Fruit fly (Drosophila melanogaster) whole organism, embryonic: ENCODE measurements around the gene ppl.

Experiments used
- CG1024 ChIP-seq: fragments of 200-800 bp; sonication (Bioruptor generic); IDR thresholded peaks from 2 replicates; pipeline ENCODE4 v1.3.6; 2022; ENCODE audit warnings: missing biosample characterization, missing genetic modification characterization
- CG10543 ChIP-seq: fragments of 200-800 bp; sonication (Bioruptor generic); optimal IDR thresholded peaks from 3 replicates; lab custom pipeline; 2017; ENCODE audit warnings: missing biosample characterization, mild to moderate bottlenecking, missing genetic modification characterization, moderate library complexity
- CG11398 ChIP-seq: fragments of 200-800 bp; sonication (Bioruptor generic); optimal IDR thresholded peaks from 2 replicates; lab custom pipeline; 2016; ENCODE audit warnings: missing biosample characterization, missing genetic modification characterization
- CG13624 ChIP-seq: fragments of 200-800 bp; sonication (Bioruptor generic); optimal IDR thresholded peaks from 2 replicates; lab custom pipeline; 2016; ENCODE audit warnings: missing biosample characterization, missing genetic modification characterization
- CG14014 ChIP-seq: fragments of 200-800 bp; sonication (Bioruptor generic); IDR thresholded peaks from 2 replicates; pipeline ENCODE4 v1.3.6; 2022; ENCODE audit warnings: missing biosample characterization, missing genetic modification characterization
- CG14965 ChIP-seq: fragments of 200-800 bp; sonication (Bioruptor generic); optimal IDR thresholded peaks from 2 replicates; lab custom pipeline; 2016; ENCODE audit warnings: missing biosample characterization, missing genetic modification characterization, borderline replicate concordance
- CG32767 ChIP-seq: fragments of 200-800 bp; sonication (Bioruptor generic); IDR thresholded peaks from 2 replicates; pipeline ENCODE4 v1.3.6; 2022; ENCODE audit warnings: missing biosample characterization, missing genetic modification characterization
- CG4424 ChIP-seq: fragments of 200-800 bp; sonication (Bioruptor generic); optimal IDR thresholded peaks from 3 replicates; lab custom pipeline; 2016; ENCODE audit warnings: missing biosample characterization, missing genetic modification characterization
- CG5953 ChIP-seq: fragments of 200-800 bp; sonication (Bioruptor generic); IDR thresholded peaks from 2 replicates; pipeline ENCODE4 v1.3.6; 2022; ENCODE audit warnings: missing biosample characterization, missing genetic modification characterization
- CG6854 ChIP-seq: fragments of 200-800 bp; sonication (Bioruptor generic); optimal IDR thresholded peaks from 3 replicates; lab custom pipeline; 2017; ENCODE audit warnings: missing biosample characterization, mild to moderate bottlenecking, missing genetic modification characterization
- CG7745 ChIP-seq: fragments of 200-800 bp; sonication (Bioruptor generic); optimal IDR thresholded peaks from 2 replicates; lab custom pipeline; 2018; ENCODE audit warnings: missing biosample characterization, mild to moderate bottlenecking, missing genetic modification characterization, moderate library complexity
- CG7786 ChIP-seq: fragments of 200-800 bp; sonication (Bioruptor generic); optimal IDR thresholded peaks from 2 replicates; lab custom pipeline; 2016; ENCODE audit warnings: missing biosample characterization, missing genetic modification characterization
- CG7928 ChIP-seq: fragments of 200-800 bp; sonication (Bioruptor generic); optimal IDR thresholded peaks from 2 replicates; lab custom pipeline; 2017; ENCODE audit warnings: missing biosample characterization, mild to moderate bottlenecking, missing genetic modification characterization
- CG8290 ChIP-seq, 3 experiments: fragments of 200-800 bp; sonication (Bioruptor generic); optimal IDR thresholded peaks; 2 replicates each; lab custom pipeline; 2016 to 2019; ENCODE audit warnings: missing biosample characterization in 3 of 3, missing genetic modification characterization in 3 of 3, mild to moderate bottlenecking in 2 of 3, moderate library complexity in 1 of 3
- CHES-1-like ChIP-seq: fragments of 200-800 bp; sonication (Bioruptor generic); optimal IDR thresholded peaks from 2 replicates; lab custom pipeline; 2016; ENCODE audit warnings: missing biosample characterization, missing genetic modification characterization
- Dad ChIP-seq: fragments of 200-800 bp; sonication (Bioruptor generic); optimal IDR thresholded peaks from 3 replicates; lab custom pipeline; 2016; ENCODE audit warnings: missing biosample characterization, missing genetic modification characterization
- Dip3 ChIP-seq: fragments of 200-800 bp; sonication (Bioruptor generic); optimal IDR thresholded peaks from 3 replicates; lab custom pipeline; 2016; ENCODE audit warnings: missing biosample characterization, missing genetic modification characterization
- Dp ChIP-seq: fragments of 200-800 bp; sonication (Bioruptor generic); optimal IDR thresholded peaks from 2 replicates; lab custom pipeline; 2018; ENCODE audit warnings: missing biosample characterization, mild to moderate bottlenecking, missing genetic modification characterization, moderate library complexity
- E2f2 ChIP-seq: fragments of 200-800 bp; sonication (Bioruptor generic); IDR thresholded peaks from 2 replicates; pipeline ENCODE4 v1.3.6; 2022; ENCODE audit warnings: missing biosample characterization, missing genetic modification characterization
- Ets65A ChIP-seq: fragments of 200-800 bp; sonication (Bioruptor generic); peaks from one replicate; lab custom pipeline; 2016; ENCODE audit warnings: missing biosample characterization, missing genetic modification characterization
- GATAe ChIP-seq: fragments of 200-800 bp; sonication (Bioruptor generic); conservative IDR thresholded peaks from 2 replicates; pipeline ENCODE4 v1.3.6; 2022; ENCODE audit warnings: missing biosample characterization, missing genetic modification characterization
- HLHmδ ChIP-seq: fragments of 200-800 bp; sonication (Bioruptor generic); optimal IDR thresholded peaks from 2 replicates; lab custom pipeline; 2018; ENCODE audit warnings: missing biosample characterization, mild to moderate bottlenecking, missing genetic modification characterization, moderate library complexity
- Hr3 ChIP-seq: fragments of 200-800 bp; sonication (Bioruptor generic); optimal IDR thresholded peaks from 3 replicates; lab custom pipeline; 2016; ENCODE audit warnings: missing biosample characterization, missing genetic modification characterization
- Hr39 ChIP-seq: fragments of >200 bp; optimal IDR thresholded peaks from 2 replicates; lab custom pipeline; 2017
- Kr ChIP-seq: fragments of 200-800 bp; sonication (Bioruptor generic); optimal IDR thresholded peaks from 2 replicates; lab custom pipeline; 2017; ENCODE audit warnings: missing biosample characterization, mild to moderate bottlenecking, missing genetic modification characterization
- Mes4 ChIP-seq: fragments of 200-800 bp; sonication (Bioruptor generic); optimal IDR thresholded peaks from 2 replicates; lab custom pipeline; 2016; ENCODE audit warnings: missing biosample characterization, missing genetic modification characterization
- Myb ChIP-seq: fragments of 200-800 bp; sonication (Bioruptor generic); optimal IDR thresholded peaks from 2 replicates; lab custom pipeline; 2016; ENCODE audit warnings: missing biosample characterization, missing genetic modification characterization
- Nf-YC ChIP-seq: fragments of 200-800 bp; optimal IDR thresholded peaks from 3 replicates; lab custom pipeline; 2019; ENCODE audit warnings: missing biosample characterization, mild to moderate bottlenecking, missing genetic modification characterization, moderate library complexity
- Tbp ChIP-seq: fragments of >200 bp; optimal IDR thresholded peaks from 2 replicates; lab custom pipeline; 2018; ENCODE audit warnings: missing biosample characterization, missing genetic modification characterization
- aop ChIP-seq: fragments of 200-800 bp; sonication (Bioruptor generic); IDR thresholded peaks from 2 replicates; pipeline ENCODE4 v1.3.6; 2022; ENCODE audit warnings: missing biosample characterization, missing genetic modification characterization
- ash1 ChIP-seq: fragments of 200-800 bp; sonication (Bioruptor generic); optimal IDR thresholded peaks from 2 replicates; lab custom pipeline; 2018; ENCODE audit warnings: missing biosample characterization, mild to moderate bottlenecking, missing genetic modification characterization
- bbx ChIP-seq: fragments of 200-800 bp; sonication (Bioruptor generic); IDR thresholded peaks from 2 replicates; pipeline ENCODE4 v1.3.6; 2022; ENCODE audit warnings: missing biosample characterization, missing genetic modification characterization; ENCODE audit not compliant: partially characterized antibody
- btn ChIP-seq: fragments of 200-800 bp; sonication (Bioruptor generic); optimal IDR thresholded peaks from 2 replicates; lab custom pipeline; 2016; ENCODE audit warnings: missing biosample characterization, missing genetic modification characterization
- chinmo ChIP-seq: fragments of 200-800 bp; sonication (Bioruptor generic); IDR thresholded peaks from 4 replicates; pipeline ENCODE4 v1.3.6; 2022; ENCODE audit warnings: missing biosample characterization, missing genetic modification characterization; ENCODE audit not compliant: partially characterized antibody
- crp ChIP-seq, 2 experiments: fragments of 200-800 bp; sonication (Bioruptor generic); optimal IDR thresholded peaks; 2 replicates in 1 of 2; 3 replicates in 1 of 2; lab custom pipeline; 2017; ENCODE audit warnings: missing biosample characterization in 2 of 2, missing genetic modification characterization in 2 of 2, mild to moderate bottlenecking in 1 of 2, moderate library complexity in 1 of 2
- ewg ChIP-seq: fragments of 200-800 bp; sonication (Bioruptor generic); optimal IDR thresholded peaks from 3 replicates; lab custom pipeline; 2017; ENCODE audit warnings: mild to moderate bottlenecking, missing biosample characterization, missing genetic modification reagents, missing genetic modification characterization
- gsb-n ChIP-seq: fragments of 200-800 bp; sonication (Bioruptor generic); optimal IDR thresholded peaks from 3 replicates; lab custom pipeline; 2018; ENCODE audit warnings: missing biosample characterization, mild to moderate bottlenecking, missing genetic modification characterization
- hbn ChIP-seq: fragments of 200-800 bp; sonication (Bioruptor generic); IDR thresholded peaks from 2 replicates; pipeline ENCODE4 v1.3.6; 2022; ENCODE audit warnings: missing biosample characterization, missing genetic modification characterization; ENCODE audit not compliant: partially characterized antibody
- luna ChIP-seq: fragments of 200-800 bp; sonication (Bioruptor generic); optimal IDR thresholded peaks from 2 replicates; lab custom pipeline; 2016; ENCODE audit warnings: missing biosample characterization, missing genetic modification characterization
- nerfin-1 ChIP-seq: fragments of 200-800 bp; sonication (Bioruptor generic); optimal IDR thresholded peaks from 3 replicates; lab custom pipeline; 2019; ENCODE audit warnings: missing biosample characterization, mild to moderate bottlenecking, missing genetic modification characterization, moderate library complexity
- nerfin-2 ChIP-seq: fragments of 200-800 bp; sonication (Bioruptor generic); IDR thresholded peaks from 2 replicates; pipeline ENCODE4 v1.3.6; 2022; ENCODE audit warnings: missing biosample characterization, missing genetic modification characterization; ENCODE audit not compliant: partially characterized antibody
- org-1 ChIP-seq: fragments of 200-800 bp; sonication (Bioruptor generic); optimal IDR thresholded peaks from 2 replicates; lab custom pipeline; 2017; ENCODE audit warnings: missing biosample characterization, missing genetic modification characterization
- peb ChIP-seq: fragments of 200-800 bp; sonication (Bioruptor generic); IDR thresholded peaks from 2 replicates; pipeline ENCODE4 v1.3.6; 2022; ENCODE audit warnings: missing biosample characterization, missing genetic modification characterization
- pum ChIP-seq: fragments of 200-800 bp; sonication (Bioruptor generic); optimal IDR thresholded peaks from 2 replicates; lab custom pipeline; 2016; ENCODE audit warnings: missing biosample characterization, missing genetic modification characterization
- row ChIP-seq: fragments of 200-800 bp; sonication (Bioruptor generic); IDR thresholded peaks from 3 replicates; pipeline ENCODE4 v1.3.6; 2022; ENCODE audit warnings: missing biosample characterization, missing genetic modification characterization
- sob ChIP-seq: fragments of 200-800 bp; sonication (Bioruptor generic); IDR thresholded peaks from 2 replicates; pipeline ENCODE4 v1.3.6; 2022; ENCODE audit warnings: missing biosample characterization, missing genetic modification characterization
- sr ChIP-seq: fragments of 200-800 bp; sonication (Bioruptor generic); IDR thresholded peaks from 3 replicates; pipeline ENCODE4 v1.3.6; 2022; ENCODE audit warnings: missing biosample characterization, missing genetic modification characterization
- tio ChIP-seq: fragments of 200-800 bp; sonication (Bioruptor generic); optimal IDR thresholded peaks from 2 replicates; lab custom pipeline; 2017; ENCODE audit warnings: missing biosample characterization, missing genetic modification characterization, inconsistent platforms
- tna ChIP-seq: fragments of 200-800 bp; sonication (Bioruptor generic); IDR thresholded peaks from 2 replicates; pipeline ENCODE4 v1.3.6; 2022; ENCODE audit warnings: missing biosample characterization, missing genetic modification characterization; ENCODE audit not compliant: partially characterized antibody
- zen2 ChIP-seq: fragments of 200-800 bp; sonication (Bioruptor generic); IDR thresholded peaks from 3 replicates; pipeline ENCODE4 v1.3.6; 2022; ENCODE audit warnings: missing biosample characterization, missing genetic modification characterization; ENCODE audit not compliant: partially characterized antibody

ppl gene

dm6 chr3L:21279876-21280566 lies 1.3 kb downstream of the ppl start, which contains the start of gene AcCoAS (continued):
- no peak for TF ChIP-seq Tbp (GFP tag; lab: Kevin White, UChicago)
- peak; percentile 3 for TF ChIP-seq Myb
- no peak for TF ChIP-seq Hr3 (GFP tag; lab: Kevin White, UChicago)
- no peak for TF ChIP-seq Ets65A (GFP tag; lab: Kevin White, UChicago)
- no peak for TF ChIP-seq Hr39
- TF ChIP-seq chinmo (GFP tag; lab: Robert Waterston, UW), result peak; percentile 81; the same call in 2 of the 4 replicates
- no peak for TF ChIP-seq Dp (GFP tag; lab: Kevin White, UChicago)
- no peak for TF ChIP-seq CG5953 (GFP tag; lab: Robert Waterston, UW)
- TF ChIP-seq CG7786 (GFP tag; lab: Kevin White, UChicago), result peak; percentile 58
- no peak for TF ChIP-seq btn
- TF ChIP-seq aop (GFP tag; lab: Robert Waterston, UW), result no peak
- peak; percentile 13; the same call in 1 of the 2 replicates for TF ChIP-seq E2f2 (GFP tag; lab: Robert Waterston, UW)
- TF ChIP-seq ash1 (GFP tag; lab: Kevin White, UChicago), result peak; percentile 15
- TF ChIP-seq luna, result no peak
- no peak for TF ChIP-seq hbn (GFP tag; lab: Robert Waterston, UW)
- no peak for TF ChIP-seq Dad (GFP tag; lab: Kevin White, UChicago)
- peak; percentile 5 for TF ChIP-seq org-1 (GFP tag; lab: Kevin White, UChicago)
- no peak for TF ChIP-seq row
- TF ChIP-seq Dip3 (GFP tag; lab: Kevin White, UChicago), result peak; percentile 34
- no peak for TF ChIP-seq pum (GFP tag; lab: Kevin White, UChicago)
- peak; percentile 47 for TF ChIP-seq Nf-YC (tag; lab: Kevin White, UChicago)
- TF ChIP-seq Mes4 (GFP tag; lab: Kevin White, UChicago), result no peak
- TF ChIP-seq zen2, result no peak
- TF ChIP-seq CG14014 (GFP tag; lab: Robert Waterston, UW), result peak; percentile 50; the same call in 1 of the 2 replicates
- no peak for TF ChIP-seq gsb-n (tag; lab: Kevin White, UChicago)
- TF ChIP-seq bbx, result peak; percentile 30; the same call in 1 of the 2 replicates
- no peak for TF ChIP-seq CG1024 (GFP tag; lab: Robert Waterston, UW)
- TF ChIP-seq GATAe (GFP tag; lab: Robert Waterston, UW), result no peak; the same call in 1 of the 2 replicates
- no peak for TF ChIP-seq nerfin-1 (tag; lab: Kevin White, UChicago)
- no peak for TF ChIP-seq nerfin-2 (GFP tag; lab: Robert Waterston, UW)
- TF ChIP-seq tio (GFP tag; lab: Kevin White, UChicago), result no peak
- TF ChIP-seq tna (GFP tag; lab: Robert Waterston, UW), result peak; percentile 41; the same call in 1 of the 2 replicates
- no peak for TF ChIP-seq CG11398 (GFP tag; lab: Kevin White, UChicago)
- peak; percentile 88 for TF ChIP-seq CG10543 (GFP tag; lab: Kevin White, UChicago)
- TF ChIP-seq CG13624 (GFP tag; lab: Kevin White, UChicago), result peak; percentile 45
- TF ChIP-seq CG7928, result no peak
- no peak for TF ChIP-seq peb (GFP tag; lab: Robert Waterston, UW)
- peak; percentile 2 for TF ChIP-seq CHES-1-like (GFP tag; lab: Kevin White, UChicago)
- no peak for TF ChIP-seq ewg (GFP tag; lab: Kevin White, UChicago)
- peak; percentile 46; the same call in 1 of the 2 replicates for TF ChIP-seq sob
- no peak for TF ChIP-seq sr (GFP tag; lab: Robert Waterston, UW)
- TF ChIP-seq CG8290 (GFP tag; optimal IDR thresholded peaks at IDR 0.05; lab: Kevin White, UChicago), result no peak
- TF ChIP-seq CG8290 (tag; optimal IDR thresholded peaks at IDR 0.05; lab: Kevin White, UChicago), result peak in 1 of 2 experiments; percentile 33
- TF ChIP-seq CG6854, result peak; percentile 4
- TF ChIP-seq Kr (GFP tag; lab: Kevin White, UChicago), result no peak
- TF ChIP-seq CG7745, result no peak
- TF ChIP-seq CG4424 (GFP tag; lab: Kevin White, UChicago), result no peak
- TF ChIP-seq CG32767, result no peak
- TF ChIP-seq CG14965 (GFP tag; lab: Kevin White, UChicago), result no peak
- TF ChIP-seq HLHmδ, result no peak
- no peak for TF ChIP-seq crp (GFP tag; optimal IDR thresholded peaks at IDR 0.05; lab: Kevin White, UChicago)
